Worm (Caenorhabditis elegans) whole organism, L1 larva: ENCODE results near the gene F56C9.10.

Source experiments
- C16A3.4 ChIP-seq: fragments of 150-350 bp; optimal IDR thresholded peaks from 2 replicates; lab custom pipeline; 2014; ENCODE audit warnings: missing biosample characterization, missing genetic modification characterization
- Y116A8C.19 ChIP-seq: sonication (generic microtip); optimal IDR thresholded peaks from 2 replicates; lab custom pipeline; 2016; ENCODE audit warnings: missing compliant biosample characterization, missing genetic modification characterization, borderline replicate concordance
- aha-1 ChIP-seq: fragments of 150-350 bp; optimal IDR thresholded peaks from 2 replicates; lab custom pipeline; 2014; ENCODE audit warnings: missing biosample characterization, missing genetic modification characterization
- ama-1 ChIP-seq: fragments of 150-350 bp; optimal IDR thresholded peaks from 2 replicates; lab custom pipeline; 2014
- ceh-8 ChIP-seq: fragments of 200-800 bp; sonication (Bioruptor generic); optimal IDR thresholded peaks from 2 replicates; lab custom pipeline; 2018; ENCODE audit warnings: mild to moderate bottlenecking, missing genetic modification characterization, moderate library complexity, missing compliant biosample characterization
- ceh-90 ChIP-seq: sonication (generic microtip); optimal IDR thresholded peaks from 2 replicates; lab custom pipeline; 2016; ENCODE audit warnings: missing genetic modification characterization, missing compliant biosample characterization
- dsc-1 ChIP-seq: sonication (generic microtip); optimal IDR thresholded peaks from 2 replicates; lab custom pipeline; 2016; ENCODE audit warnings: mild to moderate bottlenecking, missing genetic modification characterization, missing compliant biosample characterization
- efl-1 ChIP-seq, 4 experiments: fragments of 150-350 bp; optimal IDR thresholded peaks in 3 of 4; peaks in 1 of 4; 1 replicate in 1 of 4; 2 replicates in 3 of 4; lab custom pipeline; 2014; ENCODE audit warnings: missing biosample characterization in 2 of 4, missing genetic modification characterization in 2 of 4, missing genetic modification reagents in 2 of 4
- egl-13 ChIP-seq: sonication (generic microtip); optimal IDR thresholded peaks from 2 replicates; lab custom pipeline; 2016; ENCODE audit warnings: missing genotype, missing genetic modification reagents, missing genetic modification characterization, missing compliant biosample characterization
- elt-2 ChIP-seq: sonication (generic microtip); optimal IDR thresholded peaks from 2 replicates; lab custom pipeline; 2016; ENCODE audit warnings: missing genetic modification characterization, mild to moderate bottlenecking, inconsistent platforms, missing compliant biosample characterization, missing genetic modification reagents
- fkh-4 ChIP-seq: sonication (generic microtip); optimal IDR thresholded peaks from 2 replicates; lab custom pipeline; 2016; ENCODE audit warnings: missing compliant biosample characterization, missing genetic modification characterization, borderline replicate concordance
- fkh-8 ChIP-seq: sonication (generic microtip); optimal IDR thresholded peaks from 2 replicates; lab custom pipeline; 2016; ENCODE audit warnings: mild to moderate bottlenecking, missing genetic modification characterization, missing compliant biosample characterization
- grh-1 ChIP-seq: fragments of 200-800 bp; sonication (Bioruptor generic); IDR thresholded peaks from 2 replicates; pipeline ENCODE4 v1.3.6; 2022; ENCODE audit warnings: missing genetic modification reagents, missing genetic modification characterization, missing compliant biosample characterization
- hpl-2 ChIP-seq: fragments of 150-350 bp; optimal IDR thresholded peaks from 2 replicates; lab custom pipeline; 2014; ENCODE audit warnings: missing biosample characterization, missing genetic modification reagents, missing genetic modification characterization
- isw-1 ChIP-seq: fragments of 200-800 bp; sonication (Bioruptor generic); IDR thresholded peaks from 2 replicates; pipeline ENCODE4 v1.3.6; 2022; ENCODE audit warnings: missing genetic modification characterization, missing compliant biosample characterization
- jun-1 ChIP-seq: fragments of 150-350 bp; optimal IDR thresholded peaks from 2 replicates; lab custom pipeline; 2014; ENCODE audit warnings: missing biosample characterization, missing genetic modification reagents, missing genetic modification characterization
- lin-14 ChIP-seq: fragments of 200-800 bp; sonication (Bioruptor generic); optimal IDR thresholded peaks from 2 replicates; lab custom pipeline; 2018; ENCODE audit warnings: mild to moderate bottlenecking, missing genetic modification characterization, moderate library complexity, missing compliant biosample characterization
- lin-15B ChIP-seq: fragments of 150-350 bp; sonication (generic microtip); optimal IDR thresholded peaks from 3 replicates; lab custom pipeline; 2014; ENCODE audit warnings: missing biosample characterization, missing genetic modification characterization
- lin-35 ChIP-seq, 2 experiments: fragments of 150-350 bp; optimal IDR thresholded peaks; 2 replicates each; lab custom pipeline; 2014; ENCODE audit warnings: missing biosample characterization in 2 of 2, missing genetic modification characterization in 2 of 2, missing genetic modification reagents in 2 of 2
- lin-39 ChIP-seq: fragments of 150-350 bp; optimal IDR thresholded peaks from 2 replicates; lab custom pipeline; 2014; ENCODE audit warnings: missing biosample characterization, missing genetic modification reagents, missing genetic modification characterization
- lir-3 ChIP-seq: sonication (generic microtip); optimal IDR thresholded peaks from 2 replicates; lab custom pipeline; 2016; ENCODE audit warnings: mild to moderate bottlenecking, missing genetic modification characterization, moderate library complexity, missing compliant biosample characterization; ENCODE audit not compliant: poor library complexity
- lsy-2 ChIP-seq, 2 experiments: fragments of 150-350 bp; optimal IDR thresholded peaks; 2 replicates each; lab custom pipeline; 2014; ENCODE audit warnings: missing biosample characterization in 2 of 2, missing genetic modification characterization in 2 of 2
- mab-9 ChIP-seq: fragments of 200-800 bp; sonication (Bioruptor generic); IDR thresholded peaks from 2 replicates; pipeline ENCODE4 v1.3.6; 2022; ENCODE audit warnings: missing genetic modification reagents, missing genetic modification characterization, missing compliant biosample characterization
- mdl-1 ChIP-seq, 2 experiments: fragments of 150-350 bp; optimal IDR thresholded peaks; 2 replicates each; lab custom pipeline; 2014 to 2017; ENCODE audit warnings: missing biosample characterization in 2 of 2, missing genetic modification characterization in 2 of 2, inconsistent platforms in 1 of 2
- mep-1 ChIP-seq: fragments of 150-350 bp; optimal IDR thresholded peaks from 2 replicates; lab custom pipeline; 2014; ENCODE audit warnings: missing biosample characterization, missing genetic modification characterization
- nhr-12 ChIP-seq: sonication (generic microtip); optimal IDR thresholded peaks from 2 replicates; lab custom pipeline; 2017; ENCODE audit warnings: missing biosample characterization, missing genetic modification characterization
- nhr-28 ChIP-seq: fragments of 150-350 bp; optimal IDR thresholded peaks from 2 replicates; lab custom pipeline; 2014; ENCODE audit warnings: missing biosample characterization, missing genetic modification characterization
- nhr-71 ChIP-seq: sonication (generic microtip); optimal IDR thresholded peaks from 2 replicates; lab custom pipeline; 2016; ENCODE audit warnings: mild to moderate bottlenecking, missing genetic modification characterization, moderate library complexity, missing compliant biosample characterization
- nhr-76 ChIP-seq: sonication (generic microtip); optimal IDR thresholded peaks from 2 replicates; lab custom pipeline; 2017; ENCODE audit warnings: missing biosample characterization, missing genetic modification characterization
- nhr-84 ChIP-seq: sonication (generic microtip); optimal IDR thresholded peaks from 2 replicates; lab custom pipeline; 2017; ENCODE audit warnings: missing biosample characterization, missing genetic modification characterization
- nhr-90 ChIP-seq: sonication (generic microtip); optimal IDR thresholded peaks from 2 replicates; lab custom pipeline; 2016; ENCODE audit warnings: mild to moderate bottlenecking, missing genetic modification characterization, missing compliant biosample characterization; ENCODE audit not compliant: poor library complexity
- rnt-1 ChIP-seq: sonication (generic microtip); optimal IDR thresholded peaks from 2 replicates; lab custom pipeline; 2016; ENCODE audit warnings: mild to moderate bottlenecking, missing genetic modification characterization, moderate library complexity, missing compliant biosample characterization
- snu-23 ChIP-seq: sonication (generic microtip); optimal IDR thresholded peaks from 2 replicates; lab custom pipeline; 2016; ENCODE audit warnings: missing genetic modification characterization, missing compliant biosample characterization
- sptf-1 ChIP-seq: fragments of 150-350 bp; optimal IDR thresholded peaks from 2 replicates; lab custom pipeline; 2014; ENCODE audit warnings: missing biosample characterization, missing genetic modification characterization
- swsn-7 ChIP-seq: sonication (generic microtip); optimal IDR thresholded peaks from 2 replicates; lab custom pipeline; 2016; ENCODE audit warnings: missing genetic modification characterization, missing compliant biosample characterization
- tbx-2 ChIP-seq: sonication (generic microtip); optimal IDR thresholded peaks from 2 replicates; lab custom pipeline; 2016; ENCODE audit warnings: missing genetic modification characterization, missing compliant biosample characterization
- tlp-1 ChIP-seq: fragments of 150-350 bp; optimal IDR thresholded peaks from 2 replicates; lab custom pipeline; 2014; ENCODE audit warnings: missing biosample characterization, missing genetic modification characterization
- unc-130 ChIP-seq: fragments of 150-350 bp; optimal IDR thresholded peaks from 2 replicates; lab custom pipeline; 2017; ENCODE audit warnings: missing biosample characterization, missing genetic modification characterization, inconsistent platforms
- unc-86 ChIP-seq: sonication (generic microtip); optimal IDR thresholded peaks from 2 replicates; lab custom pipeline; 2016; ENCODE audit warnings: missing genetic modification characterization, missing compliant biosample characterization
- xbp-1 ChIP-seq: sonication (generic microtip); optimal IDR thresholded peaks from 2 replicates; lab custom pipeline; 2016; ENCODE audit warnings: missing genetic modification characterization, missing compliant biosample characterization
- ztf-11 ChIP-seq, 2 experiments: sonication (generic microtip); optimal IDR thresholded peaks; 2 replicates each; lab custom pipeline; 2016 to 2017; ENCODE audit warnings: missing genetic modification characterization in 2 of 2, missing biosample characterization in 1 of 2, missing compliant biosample characterization in 1 of 2
- ztf-4 ChIP-seq: fragments of 150-350 bp; optimal IDR thresholded peaks from 2 replicates; lab custom pipeline; 2014; ENCODE audit warnings: missing biosample characterization, missing genetic modification characterization

F56C9.10 gene

DNA sequence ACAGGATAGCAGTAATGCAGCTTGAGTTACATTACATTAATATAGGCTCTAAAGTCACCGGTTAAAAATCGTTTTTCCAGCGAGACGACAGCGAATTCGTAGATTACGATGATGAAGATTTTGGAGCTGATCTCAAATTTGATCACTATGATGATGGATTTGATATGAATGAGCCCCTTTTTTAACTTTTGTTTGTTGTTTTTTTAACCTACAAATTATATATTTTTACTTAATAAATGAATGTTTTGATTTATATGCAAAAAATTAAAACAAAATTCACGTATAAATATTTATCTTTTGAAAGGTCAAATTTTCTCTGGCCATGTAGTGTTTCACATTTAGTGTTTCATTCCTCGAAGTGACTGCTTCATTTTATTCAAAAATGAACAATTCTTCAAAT, 8.3 kb upstream of the F56C9.10 start, which contains the start of gene F08F8.6:
TSS of gene F08F8.6 (plus strand) at position 301 of the 400 bp plus-strand sequence.
- TF ChIP-seq efl-1 (optimal IDR thresholded peaks at IDR 0.05; lab: Kevin White, UChicago) (no peak), efl-1 (GFP tag; optimal IDR thresholded peaks at IDR 0.05 in 1 of 2; lab: Kevin White, UChicago) (peak in 1 of 2 experiments; percentile 62), elt-2 (tag; lab: Kevin White, UChicago) (no peak), nhr-12 (no peak)

- TF ChIP-seq egl-13 (tag; lab: Kevin White, UChicago) (no peak), ceh-90 (tag; lab: Kevin White, UChicago) (no peak), fkh-4 (tag; lab: Kevin White, UChicago) (no peak), hpl-2 (GFP tag; lab: Kevin White, UChicago) (no peak), nhr-76 (tag; lab: Kevin White, UChicago) (no peak)
Observed at ce11 chrIII:7339138-7339537, 4.0 kb upstream of the F56C9.10 start.

- peak; percentile 9 for TF ChIP-seq rnt-1 (tag; lab: Kevin White, UChicago)
- no peak for TF ChIP-seq lin-39
- no peak for TF ChIP-seq mep-1 (tag; lab: Kevin White, UChicago)
- no peak for TF ChIP-seq nhr-90
- no peak for TF ChIP-seq fkh-4 (tag; lab: Kevin White, UChicago)
- peak; percentile 14 for TF ChIP-seq elt-2 (tag; lab: Kevin White, UChicago)
- peak in 1 of 2 experiments; percentile 12 for TF ChIP-seq lsy-2 (tag; optimal IDR thresholded peaks at IDR 0.05; lab: Kevin White, UChicago)
- TF ChIP-seq efl-1 (optimal IDR thresholded peaks at IDR 0.05; lab: Kevin White, UChicago): no peak
- TF ChIP-seq efl-1 (GFP tag; optimal IDR thresholded peaks at IDR 0.05 in 1 of 2; lab: Kevin White, UChicago): peak in 1 of 2 experiments; percentile 86
- no peak for TF ChIP-seq dsc-1 (tag; lab: Kevin White, UChicago)
- TF ChIP-seq ama-1: peak; percentile 42
- TF ChIP-seq ztf-11 (tag; optimal IDR thresholded peaks at IDR 0.05; lab: Kevin White, UChicago): no peak
- TF ChIP-seq, all 84 proteins: peak for 5
Observed at ce11 chrIII:7338693-7339092, 3.6 kb upstream of the F56C9.10 start, which contains the start of gene kap-1. kap-1 (plus strand) TSS chrIII:7338835.

DNA sequence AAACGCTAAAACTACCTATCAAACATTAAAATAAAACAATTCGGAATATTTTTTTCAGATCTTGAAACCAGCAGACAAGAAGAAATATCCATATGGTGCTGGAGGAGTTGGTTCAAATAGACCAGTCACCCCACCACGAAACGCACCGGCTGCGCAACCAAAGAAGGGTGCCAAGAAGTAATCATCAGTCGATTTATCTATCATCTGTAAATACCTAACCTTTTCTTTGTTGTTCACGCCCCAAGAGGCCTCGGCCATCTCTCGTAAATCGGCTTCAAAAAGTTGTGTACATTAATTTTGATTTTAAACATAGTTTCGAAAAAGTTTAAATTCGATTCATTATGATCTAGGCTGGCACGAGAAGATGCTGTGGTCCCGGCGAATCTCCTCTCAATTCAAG, 2.9 kb upstream of the F56C9.10 start:
- TF ChIP-seq ztf-4 (tag; lab: Kevin White, UChicago) (no peak), grh-1 (GFP tag; lab: Robert Waterston, UW) (peak; percentile 41; the same call in 1 of the 2 replicates), ceh-8 (GFP tag; lab: Kevin White, UChicago) (no peak), sptf-1 (no peak), fkh-8 (tag; lab: Kevin White, UChicago) (no peak), snu-23 (no peak), isw-1 (GFP tag; lab: Robert Waterston, UW) (no peak), tlp-1 (no peak), lir-3 (tag; lab: Kevin White, UChicago) (no peak)

DNA sequence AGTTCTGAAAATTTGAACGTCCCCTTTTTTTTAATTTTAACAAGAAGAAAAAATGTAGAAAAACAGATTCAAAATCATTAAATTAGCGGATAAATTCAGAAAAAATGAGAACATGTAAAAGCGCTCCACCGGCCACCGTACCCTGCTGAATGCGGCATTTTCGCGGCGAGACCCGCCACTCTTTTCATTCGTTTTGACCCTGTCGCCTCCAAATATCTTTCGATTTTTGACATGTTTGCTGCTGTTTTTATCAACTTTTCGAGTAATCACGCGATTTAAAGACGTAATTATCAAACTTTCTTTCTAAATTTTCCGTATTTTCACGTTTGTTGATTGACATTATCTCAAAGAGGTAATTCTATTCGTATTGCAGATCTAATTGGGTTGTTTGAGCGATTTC, 1.1 kb upstream of the F56C9.10 start, which contains the start of gene gsp-2:
TSS of gene gsp-2 (plus strand) at position 374 of the 400 bp plus-strand sequence.
- TF ChIP-seq efl-1 (optimal IDR thresholded peaks at IDR 0.05; lab: Kevin White, UChicago) (peak; percentile 77 to 78), efl-1 (GFP tag; optimal IDR thresholded peaks at IDR 0.05 in 1 of 2; lab: Kevin White, UChicago) (peak; percentile 66 to 96), lin-14 (GFP tag; lab: Kevin White, UChicago) (peak; percentile 85), Y116A8C.19 (no peak), nhr-28 (tag; lab: Kevin White, UChicago) (no peak), tlp-1 (no peak), unc-86 (tag; lab: Kevin White, UChicago) (peak; percentile 53), ztf-4 (tag; lab: Kevin White, UChicago) (peak; percentile 36), unc-130 (tag; lab: Kevin White, UChicago) (peak; percentile 81), mab-9 (GFP tag; lab: Robert Waterston, UW) (peak; percentile 47; the same call in 1 of the 2 replicates), snu-23 (peak; percentile 81), aha-1 (tag; lab: Kevin White, UChicago) (no peak), nhr-71 (peak; percentile 78), jun-1 (tag; lab: Kevin White, UChicago) (peak; percentile 46), grh-1 (GFP tag; lab: Robert Waterston, UW) (0 out of 2 replicates have a peak, but pooled peaks have one; percentile 5), mdl-1 (tag; optimal IDR thresholded peaks at IDR 0.05; lab: Kevin White, UChicago) (peak in 1 of 2 experiments; percentile 74), lin-15B (peak; percentile 92), ama-1 (no peak), dsc-1 (tag; lab: Kevin White, UChicago) (peak; percentile 53), nhr-84 (tag; lab: Kevin White, UChicago) (no peak), lin-35 (GFP tag; optimal IDR thresholded peaks at IDR 0.05; lab: Kevin White, UChicago) (peak; percentile 83), mep-1 (tag; lab: Kevin White, UChicago) (peak; percentile 65), isw-1 (GFP tag; lab: Robert Waterston, UW) (peak; percentile 73), xbp-1 (tag; lab: Kevin White, UChicago) (peak; percentile 63), C16A3.4 (peak; percentile 74), swsn-7 (tag; lab: Kevin White, UChicago) (peak; percentile 58), fkh-4 (tag; lab: Kevin White, UChicago) (no peak), tbx-2 (tag; lab: Kevin White, UChicago) (peak; percentile 60)
